Fruit fly (Drosophila melanogaster) whole organism: ENCODE data around the gene CG34278.

Experiments
- Dll ChIP-seq: fragments of >200 bp; optimal IDR thresholded peaks from 2 replicates; lab custom pipeline; 2017
- EcR ChIP-seq, 2 experiments: fragments of >200 bp; optimal IDR thresholded peaks; 2 replicates each; lab custom pipeline; 2017; ENCODE audit warnings: missing biosample characterization in 2 of 2, missing genetic modification characterization in 2 of 2, missing genetic modification reagents in 2 of 2
- pan ChIP-seq: fragments of >200 bp; optimal IDR thresholded peaks from 2 replicates; lab custom pipeline; 2017
- usp ChIP-seq: fragments of >200 bp; optimal IDR thresholded peaks from 2 replicates; lab custom pipeline; 2017; ENCODE audit warnings: missing biosample characterization, missing genetic modification characterization, mixed read lengths

- TF ChIP-seq pan (lab: Kevin White, UChicago), result no peak
- TF ChIP-seq Dll (lab: Kevin White, UChicago), result no peak
- no peak for TF ChIP-seq EcR (GFP tag; optimal IDR thresholded peaks at IDR 0.05; lab: Kevin White, UChicago)
- no peak for TF ChIP-seq usp
These were observed 1.0 kb downstream of the CG34278 start, which contains the start of gene CG42779 for dm6 chr3R:17121277-17121676.
